Fruit fly (Drosophila melanogaster): ENCODE measurements around the gene CG11588.

- no peak for TF ChIP-seq CG34367 (tag; optimal IDR thresholded peaks at IDR 0.05)
- no peak for TF ChIP-seq CG12605 (GFP tag; IDR thresholded peaks at IDR 0.05)
- no peak for TF ChIP-seq Ets98B (GFP tag; IDR thresholded peaks at IDR 0.05)
- no peak for TF ChIP-seq CG32121 (GFP tag; IDR thresholded peaks at IDR 0.05)
- TF ChIP-seq Snoo (tag; optimal IDR thresholded peaks at IDR 0.05) = no peak
- no peak for TF ChIP-seq EcR (GFP tag; optimal IDR thresholded peaks at IDR 0.05)
- TF ChIP-seq CG9948 (tag; optimal IDR thresholded peaks at IDR 0.05) = no peak
These were observed 4.1 kb downstream of the CG11588 start for dm6 chr3L:11925382-11925781.

Data from whole organism, pupa.